Fruit fly (Drosophila melanogaster) whole organism, embryonic: ENCODE results near the gene Cyt-c1L.
A peak's percentile ranks its signal among the peaks of the same experiment; 100 is the strongest.

Experiments
- Antp ChIP-seq: fragments of 200-800 bp; sonication (Bioruptor generic); optimal IDR thresholded peaks from 3 replicates; lab custom pipeline; 2016; ENCODE audit warnings: missing biosample characterization, missing genetic modification characterization
- BEAF-32 ChIP-seq: fragments of 200-800 bp; sonication (Bioruptor generic); optimal IDR thresholded peaks from 3 replicates; lab custom pipeline; 2017; ENCODE audit warnings: missing biosample characterization, missing genetic modification characterization, mild to moderate bottlenecking, moderate library complexity, missing genetic modification reagents
- CG11247 ChIP-seq: fragments of 200-800 bp; sonication (Bioruptor generic); IDR thresholded peaks from 2 replicates; pipeline ENCODE4 v1.3.6; 2022; ENCODE audit warnings: missing biosample characterization, missing genetic modification characterization
- CG13296 ChIP-seq: fragments of 200-800 bp; sonication (Bioruptor generic); optimal IDR thresholded peaks from 3 replicates; lab custom pipeline; 2018; ENCODE audit warnings: missing biosample characterization, mild to moderate bottlenecking, missing genetic modification characterization
- CG14710 ChIP-seq: fragments of 200-800 bp; sonication (Bioruptor generic); optimal IDR thresholded peaks from 3 replicates; lab custom pipeline; 2019; ENCODE audit warnings: missing biosample characterization, mild to moderate bottlenecking, missing genetic modification characterization, moderate library complexity
- CG1529 ChIP-seq: fragments of 200-800 bp; sonication (Bioruptor generic); optimal IDR thresholded peaks from 3 replicates; lab custom pipeline; 2018; ENCODE audit warnings: missing biosample characterization, missing genetic modification characterization
- CG15696 ChIP-seq: fragments of 200-800 bp; sonication (Bioruptor generic); optimal IDR thresholded peaks from 2 replicates; lab custom pipeline; 2019; ENCODE audit warnings: missing biosample characterization, mild to moderate bottlenecking, missing genetic modification characterization, moderate library complexity
- CG18764 ChIP-seq: fragments of 200-800 bp; sonication (Bioruptor generic); optimal IDR thresholded peaks from 3 replicates; lab custom pipeline; 2016; ENCODE audit warnings: missing biosample characterization, missing genetic modification characterization
- CG2116 ChIP-seq: fragments of 200-800 bp; sonication (Bioruptor generic); optimal IDR thresholded peaks from 3 replicates; lab custom pipeline; 2018; ENCODE audit warnings: missing biosample characterization, mild to moderate bottlenecking, missing genetic modification characterization
- CG5180 ChIP-seq: fragments of 200-800 bp; sonication (Bioruptor generic); optimal IDR thresholded peaks from 3 replicates; lab custom pipeline; 2017; ENCODE audit warnings: missing biosample characterization, missing genetic modification characterization, mild to moderate bottlenecking, moderate library complexity, missing genetic modification reagents
- CG6765 ChIP-seq: fragments of 200-800 bp; sonication (Bioruptor generic); optimal IDR thresholded peaks from 3 replicates; lab custom pipeline; 2017; ENCODE audit warnings: missing biosample characterization, mild to moderate bottlenecking, missing genetic modification characterization
- CG7745 ChIP-seq: fragments of 200-800 bp; sonication (Bioruptor generic); optimal IDR thresholded peaks from 2 replicates; lab custom pipeline; 2018; ENCODE audit warnings: missing biosample characterization, mild to moderate bottlenecking, missing genetic modification characterization, moderate library complexity
- CG7928 ChIP-seq: fragments of 200-800 bp; sonication (Bioruptor generic); optimal IDR thresholded peaks from 2 replicates; lab custom pipeline; 2017; ENCODE audit warnings: missing biosample characterization, mild to moderate bottlenecking, missing genetic modification characterization
- CkIIα-i1 ChIP-seq: fragments of 200-800 bp; sonication (Bioruptor generic); IDR thresholded peaks from 2 replicates; pipeline ENCODE4 v1.3.6; 2022; ENCODE audit warnings: missing biosample characterization, missing genetic modification characterization
- Deaf1 ChIP-seq: fragments of 200-800 bp; optimal IDR thresholded peaks from 3 replicates; lab custom pipeline; 2019; ENCODE audit warnings: missing biosample characterization, mild to moderate bottlenecking, missing genetic modification characterization, moderate library complexity
- Elba2 ChIP-seq: fragments of 200-800 bp; sonication (Bioruptor generic); optimal IDR thresholded peaks from 3 replicates; lab custom pipeline; 2016; ENCODE audit warnings: missing biosample characterization, missing genetic modification characterization
- Ets97D ChIP-seq: fragments of 200-800 bp; sonication (Bioruptor generic); optimal IDR thresholded peaks from 3 replicates; lab custom pipeline; 2016; ENCODE audit warnings: missing biosample characterization, missing genetic modification characterization
- Fer3 ChIP-seq: fragments of 200-800 bp; sonication (Bioruptor generic); optimal IDR thresholded peaks from 2 replicates; lab custom pipeline; 2018; ENCODE audit warnings: missing biosample characterization, mild to moderate bottlenecking, missing genetic modification characterization, moderate library complexity
- HHEX ChIP-seq: fragments of 200-800 bp; sonication (Bioruptor generic); optimal IDR thresholded peaks from 3 replicates; lab custom pipeline; 2017; ENCODE audit warnings: missing biosample characterization, mild to moderate bottlenecking, missing genetic modification characterization, missing genetic modification reagents
- HmgD ChIP-seq: fragments of 200-800 bp; sonication (Bioruptor generic); optimal IDR thresholded peaks from 3 replicates; lab custom pipeline; 2016; ENCODE audit warnings: missing biosample characterization, missing genetic modification characterization
- Hr3 ChIP-seq: fragments of 200-800 bp; sonication (Bioruptor generic); optimal IDR thresholded peaks from 3 replicates; lab custom pipeline; 2016; ENCODE audit warnings: missing biosample characterization, missing genetic modification characterization
- Lpt ChIP-seq: fragments of >200 bp; optimal IDR thresholded peaks from 2 replicates; lab custom pipeline; 2018; ENCODE audit warnings: missing biosample characterization, missing genetic modification characterization
- Med ChIP-seq: fragments of 200-800 bp; sonication (Bioruptor generic); peaks from one replicate; lab custom pipeline; 2016; ENCODE audit warnings: missing biosample characterization, missing genetic modification characterization, mild to moderate bottlenecking, inconsistent platforms, moderate library complexity
- Mrtf ChIP-seq: fragments of 200-800 bp; sonication (Bioruptor generic); IDR thresholded peaks from 3 replicates; pipeline ENCODE4 v1.3.6; 2022; ENCODE audit warnings: missing biosample characterization, missing genetic modification characterization
- Opbp ChIP-seq: fragments of 200-800 bp; sonication (Bioruptor generic); IDR thresholded peaks from 3 replicates; pipeline ENCODE4 v1.3.6; 2022; ENCODE audit warnings: missing biosample characterization, missing genetic modification characterization; ENCODE audit not compliant: partially characterized antibody
- PHDP ChIP-seq: fragments of 200-800 bp; sonication (Bioruptor generic); optimal IDR thresholded peaks from 3 replicates; lab custom pipeline; 2018; ENCODE audit warnings: missing biosample characterization, mild to moderate bottlenecking, missing genetic modification characterization, moderate library complexity
- Trl ChIP-seq, 3 experiments: fragments of >200 bp in 2 of 3; fragments of 200-800 bp in 1 of 3; sonication (Bioruptor generic) in 1 of 3; optimal IDR thresholded peaks; 2 replicates in 1 of 3; 3 replicates in 2 of 3; lab custom pipeline; 2016 to 2017; ENCODE audit warnings: missing biosample characterization in 1 of 3, missing genetic modification characterization in 1 of 3
- al ChIP-seq: fragments of 200-800 bp; sonication (Bioruptor generic); IDR thresholded peaks from 2 replicates; pipeline ENCODE4 v1.3.6; 2022; ENCODE audit warnings: missing biosample characterization, missing genetic modification characterization
- chinmo ChIP-seq: fragments of 200-800 bp; sonication (Bioruptor generic); IDR thresholded peaks from 4 replicates; pipeline ENCODE4 v1.3.6; 2022; ENCODE audit warnings: missing biosample characterization, missing genetic modification characterization; ENCODE audit not compliant: partially characterized antibody
- crc ChIP-seq: fragments of 200-800 bp; sonication (Bioruptor generic); optimal IDR thresholded peaks from 2 replicates; lab custom pipeline; 2016; ENCODE audit warnings: missing biosample characterization, missing genetic modification characterization
- dmrt11E ChIP-seq: fragments of 200-800 bp; sonication (Bioruptor generic); optimal IDR thresholded peaks from 3 replicates; lab custom pipeline; 2018; ENCODE audit warnings: missing biosample characterization, mild to moderate bottlenecking, missing genetic modification characterization, moderate library complexity
- dpn ChIP-seq, 2 experiments: fragments of 200-800 bp; sonication (Bioruptor generic); optimal IDR thresholded peaks; 3 replicates each; lab custom pipeline; 2016; ENCODE audit warnings: missing biosample characterization in 2 of 2, missing genetic modification characterization in 2 of 2
- dysf ChIP-seq: fragments of 200-800 bp; sonication (Bioruptor generic); IDR thresholded peaks from 3 replicates; pipeline ENCODE4 v1.3.6; 2022; ENCODE audit warnings: missing biosample characterization, missing genetic modification characterization
- emc ChIP-seq: fragments of 200-800 bp; sonication (Bioruptor generic); optimal IDR thresholded peaks from 2 replicates; lab custom pipeline; 2016; ENCODE audit warnings: missing biosample characterization, missing genetic modification characterization
- en ChIP-seq: fragments of 200-800 bp; sonication (Bioruptor generic); optimal IDR thresholded peaks from 2 replicates; lab custom pipeline; 2016; ENCODE audit warnings: missing biosample characterization, missing genetic modification characterization
- esg ChIP-seq: fragments of 200-800 bp; sonication (Bioruptor generic); conservative IDR thresholded peaks from 2 replicates; pipeline ENCODE4 v1.3.6; 2022; ENCODE audit warnings: missing biosample characterization, missing genetic modification characterization
- lilli ChIP-seq: fragments of 200-800 bp; sonication (Bioruptor generic); optimal IDR thresholded peaks from 3 replicates; lab custom pipeline; 2016; ENCODE audit warnings: missing biosample characterization, missing genetic modification characterization
- lmd ChIP-seq: fragments of 200-800 bp; sonication (Bioruptor generic); IDR thresholded peaks from 2 replicates; pipeline ENCODE4 v1.3.6; 2022; ENCODE audit warnings: missing biosample characterization, missing genetic modification characterization
- maf-S ChIP-seq: fragments of 200-800 bp; sonication (Bioruptor generic); optimal IDR thresholded peaks from 2 replicates; lab custom pipeline; 2016; ENCODE audit warnings: missing biosample characterization, missing genetic modification characterization
- oc ChIP-seq: fragments of 200-800 bp; sonication (Bioruptor generic); optimal IDR thresholded peaks from 2 replicates; lab custom pipeline; 2018; ENCODE audit warnings: missing biosample characterization, mild to moderate bottlenecking, missing genetic modification characterization, moderate library complexity
- pnt ChIP-seq: fragments of 200-800 bp; sonication (Bioruptor generic); optimal IDR thresholded peaks from 3 replicates; lab custom pipeline; 2016; ENCODE audit warnings: missing biosample characterization, missing genetic modification characterization
- repo ChIP-seq: fragments of 200-800 bp; sonication (Bioruptor generic); optimal IDR thresholded peaks from 2 replicates; lab custom pipeline; 2016; ENCODE audit warnings: missing biosample characterization, missing genetic modification characterization
- sisA ChIP-seq: fragments of 200-800 bp; sonication (Bioruptor generic); IDR thresholded peaks from 2 replicates; pipeline ENCODE4 v1.3.6; 2022; ENCODE audit warnings: missing biosample characterization, missing genetic modification characterization
- sob ChIP-seq: fragments of 200-800 bp; sonication (Bioruptor generic); IDR thresholded peaks from 2 replicates; pipeline ENCODE4 v1.3.6; 2022; ENCODE audit warnings: missing biosample characterization, missing genetic modification characterization
- tio ChIP-seq: fragments of 200-800 bp; sonication (Bioruptor generic); optimal IDR thresholded peaks from 2 replicates; lab custom pipeline; 2017; ENCODE audit warnings: missing biosample characterization, missing genetic modification characterization, inconsistent platforms
- toy ChIP-seq: fragments of 200-800 bp; sonication (Bioruptor generic); IDR thresholded peaks from 2 replicates; pipeline ENCODE4 v1.3.6; 2022; ENCODE audit warnings: missing biosample characterization, missing genetic modification characterization
- ttk ChIP-seq: fragments of 200-800 bp; sonication (Bioruptor generic); IDR thresholded peaks from 2 replicates; pipeline ENCODE4 v2.1.2; 2022; ENCODE audit warnings: missing biosample characterization, missing genetic modification characterization
- tx ChIP-seq: fragments of 200-800 bp; sonication (Bioruptor generic); optimal IDR thresholded peaks from 2 replicates; lab custom pipeline; 2016; ENCODE audit warnings: missing biosample characterization, missing genetic modification characterization
- wek ChIP-seq: fragments of 200-800 bp; sonication (Bioruptor generic); optimal IDR thresholded peaks from 3 replicates; lab custom pipeline; 2018; ENCODE audit warnings: missing biosample characterization, mild to moderate bottlenecking, missing genetic modification characterization, moderate library complexity

The Cyt-c1L gene

dm6 chr3R:29222891-29223842, 19.2 kb upstream of the Cyt-c1L start, which contains the start of the genes Cisd2 and Brd8 (continued):
- TF ChIP-seq CG13296 (GFP tag; lab: Kevin White, UChicago) (no peak), oc (tag; lab: Kevin White, UChicago) (no peak), CG2116 (peak; percentile 90), HHEX (GFP tag; lab: Kevin White, UChicago) (no peak), Hr3 (GFP tag; lab: Kevin White, UChicago) (no peak), maf-S (GFP tag; lab: Kevin White, UChicago) (no peak), repo (GFP tag; lab: Kevin White, UChicago) (peak; percentile 29), lmd (GFP tag; lab: Robert Waterston, UW) (no peak), tx (GFP tag; lab: Kevin White, UChicago) (no peak), Trl (optimal IDR thresholded peaks at IDR 0.05; lab: Kevin White, UChicago) (no peak), Trl (GFP tag; optimal IDR thresholded peaks at IDR 0.05; lab: Kevin White, UChicago) (no peak), Lpt (GFP tag; lab: Kevin White, UChicago) (no peak), HmgD (GFP tag; lab: Kevin White, UChicago) (peak; percentile 44), esg (no peak), Antp (GFP tag; lab: Kevin White, UChicago) (no peak), dmrt11E (tag; lab: Kevin White, UChicago) (no peak), CG5180 (GFP tag; lab: Kevin White, UChicago) (no peak), Deaf1 (no peak), toy (no peak), emc (GFP tag; lab: Kevin White, UChicago) (no peak), CG6765 (GFP tag; lab: Kevin White, UChicago) (no peak), lilli (GFP tag; lab: Kevin White, UChicago) (no peak), sob (GFP tag; lab: Robert Waterston, UW) (0 out of 2 replicates have a peak, but pooled peaks have one; percentile 27), sisA (GFP tag; lab: Robert Waterston, UW) (no peak), Elba2 (GFP tag; lab: Kevin White, UChicago) (no peak), tio (no peak), CG18764 (GFP tag; lab: Kevin White, UChicago) (no peak), chinmo (GFP tag; lab: Robert Waterston, UW) (peak; percentile 97), ttk (GFP tag; lab: Robert Waterston, UW) (no peak), Opbp (GFP tag; lab: Robert Waterston, UW) (peak; percentile 96), Fer3 (tag; lab: Kevin White, UChicago) (no peak), CG11247 (no peak), CkIIα-i1 (no peak), CG7928 (GFP tag; lab: Kevin White, UChicago) (peak; percentile 25), CG7745 (no peak), crc (no peak), Med (peak; percentile 81), dysf (GFP tag; lab: Robert Waterston, UW) (no peak), al (no peak), BEAF-32 (GFP tag; lab: Kevin White, UChicago) (peak; percentile 91), CG1529 (no peak), Ets97D (GFP tag; lab: Kevin White, UChicago) (peak; percentile 80), wek (GFP tag; lab: Kevin White, UChicago) (no peak), PHDP (tag; lab: Kevin White, UChicago) (no peak), pnt (GFP tag; lab: Kevin White, UChicago) (no peak), dpn (GFP tag; optimal IDR thresholded peaks at IDR 0.05; lab: Kevin White, UChicago) (no peak), en (GFP tag; lab: Kevin White, UChicago) (no peak), Mrtf (GFP tag; lab: Robert Waterston, UW) (no peak), CG15696 (no peak), CG14710 (tag; lab: Kevin White, UChicago) (peak; percentile 54)
